Worm (Caenorhabditis elegans) whole organism, early embryonic: Measurements from ENCODE around the gene F02A9.7.

Experiments
- ama-1 ChIP-seq: fragments of 150-350 bp; optimal IDR thresholded peaks from 2 replicates; lab custom pipeline; 2014
- hmg-4 ChIP-seq: fragments of 200-800 bp; sonication (Bioruptor generic); optimal IDR thresholded peaks from 2 replicates; lab custom pipeline; 2018; ENCODE audit warnings: mild to moderate bottlenecking, missing genetic modification characterization, missing compliant biosample characterization
- hnd-1 ChIP-seq: sonication (generic microtip); optimal IDR thresholded peaks from 2 replicates; lab custom pipeline; 2016; ENCODE audit warnings: missing genetic modification characterization, missing compliant biosample characterization
- sea-1 ChIP-seq: fragments of 200-800 bp; sonication (Bioruptor generic); conservative IDR thresholded peaks from 2 replicates; pipeline ENCODE4 v1.3.6; 2022; ENCODE audit warnings: missing genetic modification characterization, missing compliant biosample characterization

DNA sequence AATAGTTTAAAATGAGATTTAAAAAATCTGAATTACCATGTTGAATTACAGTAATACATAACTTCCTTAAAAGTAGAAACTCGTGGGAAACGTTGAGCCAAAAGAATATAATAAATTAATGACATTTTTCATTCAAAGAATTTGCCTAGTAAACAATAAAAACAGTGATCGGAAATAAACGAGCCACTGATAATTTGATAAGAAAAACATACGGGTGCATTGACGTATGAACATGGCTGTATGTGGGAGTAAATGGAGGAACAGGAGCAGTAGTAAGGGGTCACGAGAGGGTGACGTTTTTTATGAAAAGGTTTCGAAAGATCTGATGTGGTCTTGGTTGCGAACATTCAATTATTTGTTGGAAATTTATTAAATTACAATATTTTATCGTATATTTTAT lies 44.6 kb downstream of the F02A9.7 start:
- TF ChIP-seq ama-1 (lab: Kevin White, UChicago) (no peak), sea-1 (no peak), hmg-4 (GFP tag; lab: Kevin White, UChicago) (no peak), hnd-1 (tag; lab: Kevin White, UChicago) (no peak)
